Worm (Caenorhabditis elegans): ENCODE measurements around the gene dph-5.

- TF ChIP-seq T20F7.1 (GFP tag; optimal IDR thresholded peaks at IDR 0.05) (no peak), ces-1 (GFP tag; optimal IDR thresholded peaks at IDR 0.05) (no peak), madf-9 (GFP tag; conservative IDR thresholded peaks at IDR 0.05) (no peak), lin-13 (GFP tag; optimal IDR thresholded peaks at IDR 0.05) (no peak), saeg-2 (GFP tag; IDR thresholded peaks at IDR 0.05) (no peak), egl-27 (tag; optimal IDR thresholded peaks at IDR 0.05) (no peak), fkh-10 (GFP tag; optimal IDR thresholded peaks at IDR 0.05) (no peak), ama-1 (optimal IDR thresholded peaks at IDR 0.05) (no peak), nhr-6 (tag; optimal IDR thresholded peaks at IDR 0.05) (no peak), nhr-11 (tag; optimal IDR thresholded peaks at IDR 0.05) (no peak)
These were observed 40.9 kb downstream of the dph-5 start, which contains the start of gene shn-1 for ce11 chrII:11390865-11391264.

Data from whole organism, L4 larva.